Worm (Caenorhabditis elegans): Measurements from ENCODE around the gene K08D12.4.

K08D12.4 gene

DNA sequence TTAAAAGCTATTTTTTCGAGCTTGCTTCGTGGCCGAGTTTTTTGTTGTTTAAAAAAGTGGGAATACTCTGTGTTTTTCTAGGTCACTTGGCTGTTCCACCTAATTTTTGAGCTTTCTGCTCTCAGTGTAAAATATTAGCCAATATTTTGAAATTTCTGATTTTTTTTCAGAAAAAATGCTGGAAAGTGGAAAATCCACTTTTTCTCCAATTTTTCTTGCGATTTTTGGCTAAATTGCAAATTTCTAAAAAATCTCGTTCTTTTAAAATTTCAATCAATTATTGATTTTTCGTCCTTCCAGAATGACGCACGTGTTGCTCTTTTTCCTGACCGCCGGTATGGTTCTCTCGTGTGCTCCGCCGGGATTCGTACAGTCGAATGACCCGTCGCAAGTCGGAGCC, at the start of gene K08D12.4:
K08D12.4 (plus strand) TSS at position 301 of the 400 bp plus-strand sequence.
- TF ChIP-seq dao-5 (tag; optimal IDR thresholded peaks at IDR 0.05) (no peak), him-1 (tag; optimal IDR thresholded peaks at IDR 0.05) (no peak), W03F9.2 (tag; optimal IDR thresholded peaks at IDR 0.05) (no peak)

DNA sequence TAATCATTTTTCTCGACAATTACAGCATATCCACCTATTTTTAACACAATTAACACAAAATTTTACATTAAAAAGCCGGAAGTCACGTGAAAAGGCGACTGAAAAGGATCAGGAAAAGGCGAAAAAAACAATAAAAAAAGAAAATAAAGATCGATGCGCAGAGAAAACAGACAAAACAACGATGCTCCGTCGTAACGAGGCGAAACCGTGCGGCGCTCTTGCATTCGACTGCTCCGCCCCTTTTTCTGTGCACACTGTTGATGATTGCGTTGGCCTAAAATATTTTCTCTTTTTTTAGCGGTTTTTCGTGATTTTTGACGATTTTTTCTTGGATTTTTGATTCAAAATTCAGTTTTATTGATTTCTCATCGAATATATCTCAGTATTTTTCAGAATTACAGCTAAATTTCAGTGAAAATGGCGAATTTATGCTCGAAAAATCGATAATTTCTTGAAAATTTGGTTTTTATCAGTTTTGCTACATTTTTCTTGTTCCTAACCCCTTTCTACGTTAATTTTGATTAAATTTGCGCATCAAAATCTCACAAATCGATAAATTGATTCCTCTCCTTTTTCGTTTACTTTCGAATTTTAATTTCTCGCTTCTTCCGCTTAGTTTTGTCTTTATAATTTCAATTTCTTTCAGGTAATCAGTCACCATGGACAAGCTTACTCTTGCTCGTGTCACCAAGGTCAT, 47.9 kb upstream of the K08D12.4 start, which contains the start of gene rps-28:
rps-28 (plus strand) TSS at position 647 of the 697 bp plus-strand sequence.
- peak; percentile 98 for TF ChIP-seq W03F9.2 (tag; optimal IDR thresholded peaks at IDR 0.05)
- TF ChIP-seq him-1 (tag; optimal IDR thresholded peaks at IDR 0.05), result peak; percentile 94
- TF ChIP-seq dao-5 (tag; optimal IDR thresholded peaks at IDR 0.05), result no peak

DNA sequence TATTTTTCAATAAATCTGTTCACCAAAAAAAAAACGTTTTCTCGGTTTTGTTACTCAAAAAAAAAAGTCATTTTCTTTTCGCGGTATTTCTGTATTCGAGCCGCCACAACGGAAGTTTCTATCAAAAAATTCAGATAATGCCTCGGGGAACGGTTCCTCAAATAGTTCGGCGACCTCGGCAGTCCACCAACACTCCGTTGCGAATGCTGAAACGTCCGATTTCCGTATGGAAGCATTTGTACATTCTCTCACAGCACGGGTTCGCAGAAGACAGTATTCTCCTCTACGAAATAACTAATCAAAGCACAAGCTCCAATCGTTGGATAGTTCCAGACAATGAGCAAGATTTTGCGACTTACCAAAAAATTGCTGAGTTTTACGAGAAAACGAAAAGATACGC, 47.1 kb upstream of the K08D12.4 start, which contains the start of gene Y41D4B.4:
Y41D4B.4 (plus strand) TSS at position 133 of the 400 bp plus-strand sequence.
- TF ChIP-seq W03F9.2 (tag; optimal IDR thresholded peaks at IDR 0.05) (no peak), him-1 (tag; optimal IDR thresholded peaks at IDR 0.05) (no peak), dao-5 (tag; optimal IDR thresholded peaks at IDR 0.05) (no peak)

DNA sequence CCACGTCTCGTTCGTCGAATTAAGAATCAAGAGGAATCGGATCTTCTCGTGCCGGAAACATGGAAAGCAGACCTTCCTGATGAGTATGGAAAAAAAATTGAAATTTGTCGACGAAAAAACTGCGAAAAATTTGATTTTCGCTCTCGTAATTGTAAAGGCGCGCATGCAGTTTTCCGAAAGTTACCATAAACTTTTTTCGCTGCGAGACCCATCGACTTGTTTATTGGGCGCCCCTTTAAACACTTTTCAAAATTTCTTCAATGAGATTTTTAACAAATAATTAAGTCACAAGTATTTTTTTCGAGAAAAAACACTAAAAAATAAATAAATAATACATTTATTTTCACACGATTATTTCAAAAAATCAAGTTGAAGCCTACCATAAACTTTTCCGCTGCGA, 46.4 kb upstream of the K08D12.4 start:
- no peak for TF ChIP-seq W03F9.2 (tag; optimal IDR thresholded peaks at IDR 0.05)
- no peak for TF ChIP-seq dao-5 (tag; optimal IDR thresholded peaks at IDR 0.05)
- no peak for TF ChIP-seq him-1 (tag; optimal IDR thresholded peaks at IDR 0.05)

DNA sequence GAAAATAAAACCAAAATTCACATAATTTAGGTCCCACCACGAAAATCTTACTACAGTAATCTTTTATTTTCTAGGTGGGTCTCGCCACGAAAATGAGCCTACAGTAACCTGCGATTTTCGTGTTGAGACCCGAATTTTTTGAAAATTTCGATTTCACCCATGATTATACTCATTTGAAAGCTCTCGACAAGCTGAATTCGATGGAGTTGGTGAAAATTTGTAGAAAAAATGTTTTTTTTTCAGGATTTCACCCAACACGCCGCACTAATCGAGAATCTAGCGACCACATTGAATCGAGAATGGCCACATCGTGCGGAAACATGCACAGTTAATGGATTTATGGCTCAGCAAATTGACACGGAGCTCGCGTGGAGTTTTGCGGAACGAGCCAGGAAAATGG, 44.2 kb upstream of the K08D12.4 start:
- TF ChIP-seq dao-5 (tag; optimal IDR thresholded peaks at IDR 0.05), result no peak
- no peak for TF ChIP-seq him-1 (tag; optimal IDR thresholded peaks at IDR 0.05)
- TF ChIP-seq W03F9.2 (tag; optimal IDR thresholded peaks at IDR 0.05), result no peak

DNA sequence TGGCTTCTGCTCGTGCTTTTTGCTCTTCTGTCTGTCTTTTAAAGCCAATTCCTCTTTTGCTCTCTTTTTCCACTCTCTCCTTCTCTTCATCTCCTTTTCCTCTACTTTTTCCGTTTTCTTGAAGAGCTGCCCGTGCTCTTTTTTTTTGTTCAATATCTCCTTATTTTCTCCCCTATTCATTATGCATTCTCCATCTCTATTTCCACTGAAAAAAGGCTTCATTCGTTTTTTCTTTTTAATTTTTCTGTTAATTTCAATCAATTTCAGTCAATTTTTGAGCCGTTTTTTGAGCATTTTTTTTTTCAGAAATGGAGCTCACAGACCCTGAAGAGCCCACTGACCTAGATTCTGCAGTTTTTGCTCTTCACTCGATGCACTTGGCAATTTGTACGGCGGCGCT, 34.7 kb upstream of the K08D12.4 start, which contains the start of gene Y41D4B.1:
Y41D4B.1 (plus strand) TSS at position 301 of the 400 bp plus-strand sequence.
- TF ChIP-seq dao-5 (tag; optimal IDR thresholded peaks at IDR 0.05), result no peak
- no peak for TF ChIP-seq W03F9.2 (tag; optimal IDR thresholded peaks at IDR 0.05)
- TF ChIP-seq him-1 (tag; optimal IDR thresholded peaks at IDR 0.05), result no peak

DNA sequence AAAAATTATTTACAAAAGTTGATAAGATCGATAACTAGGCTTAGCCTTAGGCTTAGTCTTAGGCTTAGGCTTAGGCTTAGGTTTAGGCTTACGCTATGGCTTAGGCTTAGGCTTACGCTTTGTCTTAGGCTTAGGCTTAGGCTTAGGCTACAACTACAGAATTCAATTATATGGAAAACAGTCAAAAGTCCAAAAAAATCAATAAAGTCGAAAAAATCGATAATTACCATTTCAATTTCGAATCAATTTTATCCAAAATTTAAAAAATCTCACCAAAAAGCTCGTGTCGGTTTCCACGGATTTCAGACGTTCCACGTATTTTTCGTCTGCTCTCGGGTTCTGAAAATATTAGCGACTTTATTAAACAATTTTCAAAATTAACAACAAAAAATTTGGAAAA, 30.2 kb upstream of the K08D12.4 start:
- no peak for TF ChIP-seq dao-5 (tag; optimal IDR thresholded peaks at IDR 0.05)
- no peak for TF ChIP-seq him-1 (tag; optimal IDR thresholded peaks at IDR 0.05)

DNA sequence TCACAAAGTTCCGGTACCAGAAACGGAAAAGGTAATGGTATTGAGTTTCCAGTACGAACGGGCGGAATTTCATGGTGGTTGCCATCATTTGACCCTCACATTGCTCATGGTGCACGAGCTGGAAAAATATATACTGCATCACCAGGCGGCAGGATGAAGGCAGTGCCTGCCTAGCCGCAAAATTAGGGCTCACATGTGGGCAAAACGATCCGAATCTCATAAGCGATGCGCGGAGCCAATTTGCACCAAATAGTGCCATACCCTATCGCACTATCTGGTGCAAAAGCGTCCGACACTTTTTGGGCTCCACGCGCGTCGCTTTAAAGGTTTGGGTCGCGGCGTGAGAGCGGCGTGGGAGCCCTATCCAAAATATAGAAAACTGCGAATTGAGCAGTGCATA, 27.9 kb upstream of the K08D12.4 start:
- no peak for TF ChIP-seq dao-5 (tag; optimal IDR thresholded peaks at IDR 0.05)
- no peak for TF ChIP-seq W03F9.2 (tag; optimal IDR thresholded peaks at IDR 0.05)
- no peak for TF ChIP-seq him-1 (tag; optimal IDR thresholded peaks at IDR 0.05)

DNA sequence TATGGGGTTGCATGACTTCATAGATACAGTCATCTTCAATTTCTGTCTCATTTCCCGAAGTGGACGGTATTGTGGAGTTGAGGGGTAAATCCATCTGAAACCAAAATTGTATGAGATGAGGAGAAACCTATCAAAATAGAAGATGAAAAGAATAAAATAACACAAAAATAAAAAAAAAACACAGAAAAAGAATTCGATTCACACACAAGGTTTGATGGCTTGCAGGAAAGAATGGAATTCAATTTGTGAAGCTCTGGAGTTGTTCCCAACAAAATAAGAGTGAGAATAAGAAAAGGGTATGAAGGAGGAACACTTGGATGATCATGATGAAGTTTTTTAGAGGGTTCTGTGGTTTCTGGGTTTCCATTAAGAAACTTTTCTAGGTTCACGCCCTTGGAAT, 25.0 kb upstream of the K08D12.4 start, which contains the start of gene Y41D4B.24:
Y41D4B.24 (minus strand) TSS at position 101 of the 400 bp plus-strand sequence.
- TF ChIP-seq dao-5 (tag; optimal IDR thresholded peaks at IDR 0.05) (no peak), W03F9.2 (tag; optimal IDR thresholded peaks at IDR 0.05) (no peak), him-1 (tag; optimal IDR thresholded peaks at IDR 0.05) (no peak)

DNA sequence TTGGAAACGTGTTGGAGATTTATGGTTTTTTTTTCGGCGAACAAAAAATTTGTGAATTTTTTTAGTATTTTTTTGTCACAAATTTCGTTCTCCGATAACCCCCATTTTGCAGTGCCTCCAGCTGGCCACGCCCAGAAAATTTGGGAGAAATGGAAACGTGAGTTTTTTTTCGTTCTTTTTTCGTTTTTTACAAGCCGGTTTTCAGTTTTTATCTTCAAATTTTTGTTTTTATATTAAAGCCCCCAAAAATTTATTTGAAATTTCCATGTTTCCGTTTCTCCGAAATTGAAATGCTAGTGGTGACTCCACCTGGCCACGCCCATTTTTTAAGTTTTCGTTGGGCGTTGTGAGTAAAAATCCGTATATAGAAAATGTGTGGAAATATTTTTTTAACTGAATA, 19.9 kb upstream of the K08D12.4 start:
- no peak for TF ChIP-seq dao-5 (tag; optimal IDR thresholded peaks at IDR 0.05)
- no peak for TF ChIP-seq W03F9.2 (tag; optimal IDR thresholded peaks at IDR 0.05)
- no peak for TF ChIP-seq him-1 (tag; optimal IDR thresholded peaks at IDR 0.05)

DNA sequence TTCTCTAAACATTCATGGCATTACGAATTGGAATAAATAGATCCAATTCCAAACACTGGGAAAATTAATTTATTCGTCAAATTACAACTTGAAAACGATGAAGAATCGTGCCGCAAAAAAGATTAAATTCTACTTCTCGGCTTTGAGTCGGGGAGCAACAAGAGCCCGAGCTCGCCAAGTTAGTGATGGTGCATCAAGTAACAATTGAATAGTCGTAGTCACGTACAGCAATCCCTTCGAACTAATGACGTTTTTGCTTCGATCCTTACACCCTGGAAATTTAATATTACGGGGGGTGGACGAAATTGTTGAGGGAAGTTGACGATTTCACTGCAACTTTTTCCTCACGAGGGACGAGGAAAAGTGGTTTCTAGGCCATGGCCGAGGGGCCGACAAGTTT, 15.4 kb upstream of the K08D12.4 start:
- TF ChIP-seq W03F9.2 (tag; optimal IDR thresholded peaks at IDR 0.05), result no peak

DNA sequence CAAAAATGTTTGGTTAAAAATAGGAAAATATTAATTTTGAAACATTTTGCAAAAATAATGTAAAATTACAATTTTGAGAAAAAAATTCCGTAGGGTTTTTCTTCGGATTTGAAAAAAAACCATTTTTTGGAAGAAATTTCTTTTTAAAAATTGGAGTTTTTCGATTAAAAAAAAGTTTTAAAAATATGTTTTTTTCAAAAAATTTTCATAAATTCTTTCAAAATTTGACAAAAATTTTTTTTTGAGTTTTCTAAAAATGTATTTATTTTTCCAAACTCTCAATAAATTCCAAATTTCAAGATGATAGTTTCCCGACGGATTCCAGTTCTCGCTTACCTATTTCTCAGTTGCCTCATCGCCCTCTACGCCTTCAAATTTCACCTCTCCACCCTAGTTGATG, 7.5 kb upstream of the K08D12.4 start, which contains the start of gene bus-2:
bus-2 (plus strand) TSS at position 301 of the 400 bp plus-strand sequence.
- TF ChIP-seq him-1 (tag; optimal IDR thresholded peaks at IDR 0.05), result no peak
- TF ChIP-seq dao-5 (tag; optimal IDR thresholded peaks at IDR 0.05), result no peak
- TF ChIP-seq W03F9.2 (tag; optimal IDR thresholded peaks at IDR 0.05), result no peak

DNA sequence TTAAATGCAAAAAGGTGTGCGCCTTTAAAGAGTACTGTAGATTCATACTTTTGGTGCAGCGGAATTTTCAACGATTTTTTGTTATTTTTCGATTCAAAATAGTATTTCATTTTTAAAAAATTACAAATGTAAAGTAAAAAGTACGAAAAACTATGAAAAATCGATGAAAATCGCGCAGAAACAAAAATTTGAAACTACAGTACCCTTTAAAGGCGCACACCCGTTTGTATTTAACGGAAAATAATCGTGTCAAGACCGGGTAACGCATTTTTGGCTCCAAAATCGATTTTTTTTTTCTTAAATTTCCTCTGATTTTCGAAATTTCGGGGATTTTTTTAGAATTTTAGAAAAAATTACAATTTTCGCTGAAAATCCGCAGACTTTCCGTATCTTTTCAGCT, 864 bp downstream of the K08D12.4 start:
- TF ChIP-seq W03F9.2 (tag; optimal IDR thresholded peaks at IDR 0.05), result no peak
- TF ChIP-seq him-1 (tag; optimal IDR thresholded peaks at IDR 0.05), result no peak
- TF ChIP-seq dao-5 (tag; optimal IDR thresholded peaks at IDR 0.05), result no peak

DNA sequence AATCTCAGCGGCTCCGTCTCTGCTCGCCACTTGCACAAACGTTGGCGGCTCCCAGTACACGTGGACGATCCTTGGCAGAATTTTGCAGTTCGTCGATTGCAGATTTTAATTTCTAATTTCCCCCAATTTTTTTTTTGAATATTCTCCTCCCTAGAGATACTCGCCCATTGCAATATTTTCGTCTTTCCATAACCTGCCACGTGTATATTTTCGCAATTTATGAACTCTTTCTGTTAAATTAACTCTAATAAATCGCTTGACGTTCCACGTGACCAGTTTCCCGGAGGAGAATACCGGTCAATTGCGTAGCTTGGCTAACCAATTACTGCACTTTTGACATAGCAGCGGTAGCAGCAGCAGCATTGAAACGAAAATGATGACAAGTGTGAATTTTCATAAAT, 1.3 kb downstream of the K08D12.4 start:
- TF ChIP-seq W03F9.2 (tag; optimal IDR thresholded peaks at IDR 0.05) (no peak), him-1 (tag; optimal IDR thresholded peaks at IDR 0.05) (no peak), dao-5 (tag; optimal IDR thresholded peaks at IDR 0.05) (no peak)

DNA sequence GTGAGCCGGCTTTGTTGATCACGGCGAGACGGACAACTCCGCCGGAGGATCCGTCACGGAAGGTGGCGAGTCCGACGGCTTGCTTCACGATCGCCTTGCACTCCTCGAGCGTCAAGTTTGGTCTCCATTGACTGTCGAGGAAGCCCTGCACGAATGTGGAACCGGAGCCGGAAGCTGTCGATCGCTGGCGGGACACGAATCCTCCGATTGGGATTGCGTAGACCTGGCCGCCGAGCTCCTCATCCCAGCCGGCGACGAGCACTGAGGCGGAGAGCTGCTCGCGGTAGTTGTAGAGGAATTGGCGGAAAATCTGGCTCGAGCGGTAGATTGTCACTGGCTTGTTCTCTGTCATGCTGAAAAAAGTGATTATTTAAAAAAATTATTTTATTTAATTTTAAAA, 1.9 kb downstream of the K08D12.4 start:
- TF ChIP-seq him-1 (tag; optimal IDR thresholded peaks at IDR 0.05) (no peak), dao-5 (tag; optimal IDR thresholded peaks at IDR 0.05) (no peak), W03F9.2 (tag; optimal IDR thresholded peaks at IDR 0.05) (no peak)

Data from whole organism, L4/young adult.